Worm (Caenorhabditis elegans) whole organism, late embryonic: ENCODE results near the gene Y102A11A.1.
"Not testable (repeated sequence)": the region's sequence is repeated elsewhere in the genome, so short reads cannot be mapped to it uniquely, and the experiment has no call there.

ENCODE experiments used
- C38D4.7 ChIP-seq: fragments of 200-800 bp; sonication (Bioruptor generic); optimal IDR thresholded peaks from 2 replicates; lab custom pipeline; 2018; ENCODE audit warnings: mild to moderate bottlenecking, missing genetic modification characterization, moderate library complexity, missing compliant biosample characterization
- K09A11.1 ChIP-seq: sonication (generic microtip); optimal IDR thresholded peaks from 2 replicates; lab custom pipeline; 2017; ENCODE audit warnings: antibody characterized with exemption, mild to moderate bottlenecking, missing genetic modification characterization, missing compliant biosample characterization; ENCODE audit not compliant: insufficient read depth
- ahr-1 ChIP-seq: sonication (generic microtip); optimal IDR thresholded peaks from 2 replicates; lab custom pipeline; 2016; ENCODE audit warnings: missing genetic modification characterization, missing compliant biosample characterization
- ceh-14 ChIP-seq: sonication (generic microtip); optimal IDR thresholded peaks from 2 replicates; lab custom pipeline; 2016; ENCODE audit warnings: missing genotype, missing genetic modification characterization, missing compliant biosample characterization
- ceh-2 ChIP-seq: sonication (generic microtip); optimal IDR thresholded peaks from 2 replicates; lab custom pipeline; 2016; ENCODE audit warnings: missing genotype, missing genetic modification characterization, missing compliant biosample characterization
- ceh-30 ChIP-seq: fragments of 150-350 bp; optimal IDR thresholded peaks from 2 replicates; lab custom pipeline; 2014; ENCODE audit warnings: missing biosample characterization, missing genetic modification characterization
- ceh-31 ChIP-seq: sonication (generic microtip); optimal IDR thresholded peaks from 2 replicates; lab custom pipeline; 2016; ENCODE audit warnings: missing genetic modification characterization, missing compliant biosample characterization
- ceh-45 ChIP-seq: fragments of 200-800 bp; sonication (Bioruptor generic); IDR thresholded peaks from 2 replicates; pipeline ENCODE4 v1.3.6; 2022; ENCODE audit warnings: missing genetic modification reagents, missing genetic modification characterization, missing compliant biosample characterization
- ceh-6 ChIP-seq: fragments of 200-800 bp; sonication (Bioruptor generic); optimal IDR thresholded peaks from 2 replicates; lab custom pipeline; 2018; ENCODE audit warnings: mild to moderate bottlenecking, missing genetic modification characterization, missing compliant biosample characterization
- che-1 ChIP-seq: sonication (generic microtip); optimal IDR thresholded peaks from 2 replicates; lab custom pipeline; 2016; ENCODE audit warnings: mild to moderate bottlenecking, missing genetic modification characterization, missing compliant biosample characterization
- dmd-4 ChIP-seq: sonication (generic microtip); optimal IDR thresholded peaks from 2 replicates; lab custom pipeline; 2016; ENCODE audit warnings: borderline replicate concordance, missing genetic modification characterization, missing compliant biosample characterization
- ets-4 ChIP-seq: sonication (generic microtip); optimal IDR thresholded peaks from 2 replicates; lab custom pipeline; 2016; ENCODE audit warnings: missing genetic modification characterization, missing compliant biosample characterization
- hlh-8 ChIP-seq: sonication (generic microtip); optimal IDR thresholded peaks from 2 replicates; lab custom pipeline; 2016; ENCODE audit warnings: missing genotype, missing genetic modification characterization, missing compliant biosample characterization
- lim-6 ChIP-seq: sonication (generic microtip); optimal IDR thresholded peaks from 2 replicates; lab custom pipeline; 2016; ENCODE audit warnings: missing genetic modification characterization, missing compliant biosample characterization
- lin-11 ChIP-seq: fragments of 200-800 bp; sonication (Bioruptor generic); optimal IDR thresholded peaks from 2 replicates; lab custom pipeline; 2018; ENCODE audit warnings: mild to moderate bottlenecking, missing genetic modification characterization, missing compliant biosample characterization
- mec-3 ChIP-seq: sonication (generic microtip); optimal IDR thresholded peaks from 2 replicates; lab custom pipeline; 2016; ENCODE audit warnings: borderline replicate concordance, missing genetic modification characterization, missing compliant biosample characterization
- nfya-1 ChIP-seq: sonication (generic microtip); optimal IDR thresholded peaks from 2 replicates; lab custom pipeline; 2017; ENCODE audit warnings: missing genetic modification characterization, mild to moderate bottlenecking, missing compliant biosample characterization, antibody characterized with exemption, moderate library complexity
- nhr-11 ChIP-seq: fragments of 150-350 bp; optimal IDR thresholded peaks from 2 replicates; lab custom pipeline; 2014; ENCODE audit warnings: missing biosample characterization, missing genetic modification characterization
- nhr-232 ChIP-seq: sonication (generic microtip); optimal IDR thresholded peaks from 2 replicates; lab custom pipeline; 2016; ENCODE audit warnings: missing genetic modification characterization, missing compliant biosample characterization
- pag-3 ChIP-seq: sonication (generic microtip); optimal IDR thresholded peaks from 2 replicates; lab custom pipeline; 2016; ENCODE audit warnings: missing compliant biosample characterization, missing genetic modification characterization, borderline replicate concordance
- pax-1 ChIP-seq: fragments of 150-350 bp; optimal IDR thresholded peaks from 2 replicates; lab custom pipeline; 2014; ENCODE audit warnings: missing biosample characterization, missing genetic modification characterization
- pha-2 ChIP-seq: sonication (generic microtip); optimal IDR thresholded peaks from 2 replicates; lab custom pipeline; 2017; ENCODE audit warnings: mild to moderate bottlenecking, missing genetic modification characterization, missing compliant biosample characterization
- pha-4 ChIP-seq: fragments of 150-350 bp; optimal IDR thresholded peaks from 2 replicates; lab custom pipeline; 2018; ENCODE audit warnings: missing biosample characterization, missing genetic modification reagents, missing genetic modification characterization
- ref-2 ChIP-seq: sonication (generic microtip); optimal IDR thresholded peaks from 2 replicates; lab custom pipeline; 2016; ENCODE audit warnings: missing genetic modification characterization, missing compliant biosample characterization
- sdc-2 ChIP-seq: sonication (generic microtip); optimal IDR thresholded peaks from 2 replicates; lab custom pipeline; 2016; ENCODE audit warnings: missing genotype, missing genetic modification characterization, missing compliant biosample characterization
- sox-4 ChIP-seq: sonication (generic microtip); optimal IDR thresholded peaks from 2 replicates; lab custom pipeline; 2017; ENCODE audit warnings: mild to moderate bottlenecking, missing genetic modification characterization, inconsistent platforms, missing compliant biosample characterization
- tbx-2 ChIP-seq: sonication (generic microtip); optimal IDR thresholded peaks from 2 replicates; lab custom pipeline; 2016; ENCODE audit warnings: missing genetic modification characterization, missing compliant biosample characterization
- unc-42 ChIP-seq: sonication (generic microtip); optimal IDR thresholded peaks from 2 replicates; lab custom pipeline; 2016; ENCODE audit warnings: missing genotype, missing genetic modification characterization, missing compliant biosample characterization
- unc-55 ChIP-seq: sonication (generic microtip); optimal IDR thresholded peaks from 2 replicates; lab custom pipeline; 2017; ENCODE audit warnings: missing biosample characterization, missing genetic modification reagents, missing genetic modification characterization
- ztf-16 ChIP-seq: sonication (generic microtip); optimal IDR thresholded peaks from 2 replicates; lab custom pipeline; 2017; ENCODE audit warnings: missing genetic modification characterization, missing compliant biosample characterization

The Y102A11A.1 gene

DNA sequence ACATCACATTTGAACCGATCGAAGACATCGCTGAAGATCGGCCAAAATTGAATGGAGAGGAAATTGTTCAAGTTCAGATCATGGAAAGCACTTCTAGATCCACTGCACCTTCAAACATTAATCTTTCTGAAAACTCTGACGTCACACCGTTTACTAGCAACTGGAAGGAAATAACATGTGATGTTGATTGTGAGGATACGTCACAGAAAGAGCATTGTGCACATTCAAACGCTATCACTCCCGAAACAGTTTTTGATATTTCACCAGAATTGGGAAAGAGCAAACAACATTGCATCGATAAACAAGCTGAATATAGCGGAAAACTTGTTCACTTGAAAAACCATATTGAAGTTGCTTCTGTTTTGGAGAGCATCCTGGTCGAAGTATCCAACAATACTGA, 30.1 kb upstream of the Y102A11A.1 start:
- TF ChIP-seq ceh-14 (tag; lab: Kevin White, UChicago), result no peak
- no peak for TF ChIP-seq lin-11 (tag; lab: Kevin White, UChicago)
- TF ChIP-seq, all 69 proteins: peak for 0

DNA sequence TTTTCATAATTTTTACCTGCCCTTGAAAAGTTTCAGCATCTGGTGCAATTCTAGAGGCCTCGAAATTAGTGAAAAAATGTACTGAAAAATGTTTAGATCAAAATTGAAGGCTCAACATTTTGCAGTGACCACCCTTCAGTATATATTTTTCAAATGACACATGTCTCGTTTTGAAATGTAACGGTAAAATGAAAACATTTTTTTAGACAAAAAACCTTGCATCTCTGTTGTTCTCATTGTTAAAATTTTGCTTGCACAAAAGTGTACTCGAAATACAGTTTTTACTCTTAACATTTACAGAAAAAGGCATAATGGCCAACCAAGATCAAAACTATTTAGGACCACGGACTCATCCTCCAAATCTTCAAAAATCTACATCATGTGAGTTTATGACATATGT, 25.3 kb upstream of the Y102A11A.1 start, which contains the start of gene Y102A11A.2:
Gene Y102A11A.2, plus strand, starts transcription at position 301 of the 400 bp plus-strand sequence.
- not testable (repeated sequence) for TF ChIP-seq ztf-16 (tag; lab: Kevin White, UChicago); nhr-11; K09A11.1

DNA sequence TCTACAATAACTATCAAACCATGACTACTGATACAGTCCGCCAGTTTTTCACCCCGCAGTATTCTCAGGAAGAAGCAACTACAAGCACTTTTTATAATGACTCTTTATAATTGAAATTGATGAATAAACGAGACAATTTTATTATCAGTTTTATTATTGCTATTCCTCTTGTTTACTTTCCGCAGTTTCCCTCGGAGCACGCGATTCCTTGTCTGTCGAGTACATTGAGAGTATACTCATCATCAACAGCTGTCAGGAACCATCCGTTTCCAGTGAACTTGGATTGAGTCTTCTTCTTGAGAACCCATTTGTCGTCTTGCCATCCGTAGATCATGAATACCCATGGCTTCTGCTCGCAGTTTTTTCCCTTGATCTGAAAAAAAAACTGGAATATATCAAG, 20.8 kb upstream of the Y102A11A.1 start:
- TF ChIP-seq C38D4.7 (GFP tag; lab: Kevin White, UChicago) (no peak), ref-2 (no peak), tbx-2 (tag; lab: Kevin White, UChicago) (no peak), ceh-2 (tag; lab: Kevin White, UChicago) (no peak), ceh-30 (no peak)

DNA sequence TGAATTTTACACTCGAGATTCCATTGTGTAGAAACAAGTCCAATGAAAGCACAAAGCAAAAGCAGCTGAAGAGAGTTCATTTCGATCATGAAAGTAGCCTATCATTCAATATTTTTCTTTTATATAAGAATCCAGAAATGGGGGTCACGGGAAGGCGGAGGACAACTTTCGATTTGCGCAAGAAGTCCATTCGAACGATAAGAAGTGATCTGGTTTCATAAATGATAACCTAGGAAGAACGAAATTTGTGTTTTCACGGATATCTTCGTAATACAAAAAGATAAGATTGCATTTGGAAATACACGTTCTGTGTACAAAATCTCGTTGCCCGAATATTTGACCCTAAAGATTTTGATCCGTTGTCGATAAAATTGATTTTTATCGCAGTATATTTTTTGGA, 20.2 kb upstream of the Y102A11A.1 start, which contains the start of gene Y102A11A.5:
Gene Y102A11A.5, minus strand, starts transcription at position 175 of the 400 bp plus-strand sequence.
- TF ChIP-seq unc-55 (GFP tag; lab: Kevin White, UChicago), result no peak
- TF ChIP-seq lim-6 (tag; lab: Kevin White, UChicago), result no peak
- no peak for TF ChIP-seq sox-4 (tag; lab: Kevin White, UChicago)
- no peak for TF ChIP-seq ceh-6 (GFP tag; lab: Kevin White, UChicago)
- TF ChIP-seq nhr-232 (tag; lab: Kevin White, UChicago), result no peak
- no peak for TF ChIP-seq sdc-2 (tag; lab: Kevin White, UChicago)
- TF ChIP-seq nfya-1, result no peak
- TF ChIP-seq ceh-2 (tag; lab: Kevin White, UChicago), result no peak
- no peak for TF ChIP-seq hlh-8 (tag; lab: Kevin White, UChicago)
- TF ChIP-seq ceh-31 (tag; lab: Kevin White, UChicago), result no peak

DNA sequence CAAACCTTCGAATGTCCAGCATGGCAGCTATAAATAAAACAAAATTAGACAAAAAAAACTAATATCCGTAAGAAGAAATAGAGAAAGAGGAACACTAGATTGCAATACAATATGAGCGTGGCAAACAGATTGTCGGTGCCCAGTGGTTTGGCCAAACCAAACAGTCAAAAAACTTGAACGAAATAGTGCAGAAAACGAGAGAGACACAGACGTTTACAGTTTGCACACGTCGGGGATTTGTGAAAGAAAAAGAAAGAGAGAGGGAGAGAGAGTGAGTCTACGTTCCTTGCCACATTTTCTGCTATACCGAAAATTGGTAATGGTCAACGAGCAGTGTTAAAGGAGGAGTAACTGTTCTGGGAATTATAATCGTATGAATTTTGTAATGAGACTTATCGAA, 16.5 kb upstream of the Y102A11A.1 start, which contains the start of gene ergi-1:
Gene ergi-1, minus strand, starts transcription at position 101 of the 400 bp plus-strand sequence.
- no peak for TF ChIP-seq ahr-1 (tag; lab: Kevin White, UChicago)
- TF ChIP-seq pha-4 (tag; lab: Kevin White, UChicago), result no peak
- no peak for TF ChIP-seq unc-42
- TF ChIP-seq mec-3 (tag; lab: Kevin White, UChicago), result no peak
- no peak for TF ChIP-seq ceh-45 (GFP tag; lab: Robert Waterston, UW)

DNA sequence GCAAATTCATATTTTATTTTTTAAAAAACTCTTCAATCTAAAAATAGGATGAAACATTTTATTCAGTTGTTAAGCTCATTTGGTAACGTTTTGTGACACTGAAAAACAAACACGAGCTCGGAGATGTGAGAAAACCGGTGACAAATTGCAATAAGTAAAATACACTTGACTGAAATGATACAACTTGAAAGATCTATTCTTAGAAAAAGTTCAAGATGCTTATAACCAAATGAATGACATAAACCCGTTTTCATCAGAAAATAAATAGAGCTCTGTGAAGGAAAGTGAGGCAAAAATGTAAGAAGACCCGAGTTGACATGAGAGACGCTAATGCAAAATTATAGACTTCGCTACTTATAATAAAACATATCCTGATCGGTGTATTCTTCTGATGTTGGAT, 12.3 kb upstream of the Y102A11A.1 start, which contains the start of gene smex-2:
Gene smex-2, minus strand, starts transcription at position 101 of the 400 bp plus-strand sequence.
- TF ChIP-seq pag-3 (tag; lab: Kevin White, UChicago) (no peak), ahr-1 (tag; lab: Kevin White, UChicago) (no peak), pax-1 (no peak), unc-55 (GFP tag; lab: Kevin White, UChicago) (no peak), ceh-6 (GFP tag; lab: Kevin White, UChicago) (no peak), ets-4 (no peak), C38D4.7 (GFP tag; lab: Kevin White, UChicago) (no peak), pha-2 (tag; lab: Kevin White, UChicago) (no peak), pha-4 (tag; lab: Kevin White, UChicago) (no peak), K09A11.1 (no peak), dmd-4 (tag; lab: Kevin White, UChicago) (no peak), che-1 (tag; lab: Kevin White, UChicago) (no peak), nhr-11 (no peak)
- TF ChIP-seq, all 69 proteins: peak for 0
